Fruit fly (Drosophila melanogaster): ENCODE results near the gene CG31635.

Gene CG31635

dm6 chr2L:6613156-6613555 lies 35.8 kb downstream of the CG31635 start:
- TF ChIP-seq Stat92E (GFP tag; optimal IDR thresholded peaks at IDR 0.05) (no peak), bowl (GFP tag; IDR thresholded peaks at IDR 0.05) (no peak), shn (GFP tag; optimal IDR thresholded peaks at IDR 0.05) (no peak), CG2678 (tag; optimal IDR thresholded peaks at IDR 0.05) (no peak), CG18011 (GFP tag; optimal IDR thresholded peaks at IDR 0.05) (peak; percentile 54), Antp (GFP tag; optimal IDR thresholded peaks at IDR 0.05) (no peak), D19A (tag; optimal IDR thresholded peaks at IDR 0.05) (no peak), CG3995 (GFP tag; optimal IDR thresholded peaks at IDR 0.05) (no peak), Trl (optimal IDR thresholded peaks at IDR 0.05) (no peak), Trl (GFP tag; optimal IDR thresholded peaks at IDR 0.05) (no peak), onecut (GFP tag; IDR thresholded peaks at IDR 0.05) (peak; percentile 95), hb (GFP tag; IDR thresholded peaks at IDR 0.05; ENCODE audit: partially characterized antibody) (no peak), tll (GFP tag; optimal IDR thresholded peaks at IDR 0.05) (no peak), CG12744 (GFP tag; optimal IDR thresholded peaks at IDR 0.05) (no peak), amos (GFP tag; IDR thresholded peaks at IDR 0.05; ENCODE audit: partially characterized antibody) (no peak), sob (GFP tag; IDR thresholded peaks at IDR 0.05) (no peak)

- TF ChIP-seq CG4617 (GFP tag; optimal IDR thresholded peaks at IDR 0.05; ENCODE audit: borderline replicate concordance) (peak; percentile 100), CG17829 (tag; optimal IDR thresholded peaks at IDR 0.05) (peak; percentile 100), sd (tag; optimal IDR thresholded peaks at IDR 0.05) (peak; percentile 99), CG1792 (GFP tag; optimal IDR thresholded peaks at IDR 0.05) (peak; percentile 100), wdn (GFP tag; IDR thresholded peaks at IDR 0.05) (peak; percentile 100), hbn (GFP tag; IDR thresholded peaks at IDR 0.05; ENCODE audit: partially characterized antibody) (no peak), Lpt (GFP tag; optimal IDR thresholded peaks at IDR 0.05) (no peak), Dll (GFP tag; IDR thresholded peaks at IDR 0.05; ENCODE audit: partially characterized antibody) (no peak), dimm (GFP tag; IDR thresholded peaks at IDR 0.05) (peak; percentile 100), grau (tag; optimal IDR thresholded peaks at IDR 0.05) (peak; percentile 100), CG7745 (tag; optimal IDR thresholded peaks at IDR 0.05) (peak; percentile 94), CG2120 (GFP tag; optimal IDR thresholded peaks at IDR 0.05) (peak; percentile 100), Sry-δ (GFP tag; optimal IDR thresholded peaks at IDR 0.05) (peak; percentile 92), vfl (GFP tag; optimal IDR thresholded peaks at IDR 0.05) (peak; percentile 100), CkIIα-i1 (GFP tag; IDR thresholded peaks at IDR 0.05) (peak; percentile 99), crc (GFP tag; optimal IDR thresholded peaks at IDR 0.05) (peak; percentile 100), Optix (GFP tag; IDR thresholded peaks at IDR 0.05) (peak; percentile 100), ind (GFP tag; optimal IDR thresholded peaks at IDR 0.05) (peak; percentile 100), caup (GFP tag; optimal IDR thresholded peaks at IDR 0.05; ENCODE audit: severe bottlenecking) (peak; percentile 100), CG9215 (GFP tag; IDR thresholded peaks at IDR 0.05) (peak; percentile 100), CG7963 (GFP tag; IDR thresholded peaks at IDR 0.05; ENCODE audit: partially characterized antibody) (peak; percentile 18; the same call in 1 of the 3 replicates), MBD-R2 (GFP tag; IDR thresholded peaks at IDR 0.05) (peak; percentile 100), peb (GFP tag; IDR thresholded peaks at IDR 0.05) (peak; percentile 100), Atf-2 (GFP tag; optimal IDR thresholded peaks at IDR 0.05) (peak; percentile 100), CG14965 (GFP tag; optimal IDR thresholded peaks at IDR 0.05; ENCODE audit: borderline replicate concordance) (peak; percentile 95), CG6854 (GFP tag; optimal IDR thresholded peaks at IDR 0.05) (peak; percentile 100), dati (GFP tag; IDR thresholded peaks at IDR 0.05) (peak; percentile 100), CG11247 (GFP tag; IDR thresholded peaks at IDR 0.05) (peak; percentile 100), CG15073 (GFP tag; optimal IDR thresholded peaks at IDR 0.05) (peak; percentile 95), CG17385 (GFP tag; optimal IDR thresholded peaks at IDR 0.05) (peak; percentile 100), jing (GFP tag; optimal IDR thresholded peaks at IDR 0.05) (peak; percentile 100), Myb (GFP tag; optimal IDR thresholded peaks at IDR 0.05) (peak; percentile 98), dm (GFP tag; optimal IDR thresholded peaks at IDR 0.05) (peak; percentile 100), CG9727 (GFP tag; optimal IDR thresholded peaks at IDR 0.05) (peak; percentile 100)
Measured at dm6 chr2L:6612477-6613004, 36.4 kb downstream of the CG31635 start.

Data from whole organism, embryonic.